Worm (Caenorhabditis elegans) whole organism, mixed stage, embryonic: Measurements from ENCODE around the gene F35H10.5.

Experiments used
- M03D4.4 ChIP-seq: sonication (generic microtip); optimal IDR thresholded peaks from 2 replicates; lab custom pipeline; 2017; ENCODE audit warnings: mild to moderate bottlenecking, missing genetic modification characterization, missing compliant biosample characterization
- bed-3 ChIP-seq: fragments of 200-800 bp; sonication (Bioruptor generic); optimal IDR thresholded peaks from 3 replicates; lab custom pipeline; 2018; ENCODE audit warnings: mild to moderate bottlenecking, missing genetic modification characterization, moderate library complexity, missing compliant biosample characterization
- blmp-1 ChIP-seq: fragments of 150-350 bp; optimal IDR thresholded peaks from 2 replicates; lab custom pipeline; 2014; ENCODE audit warnings: missing biosample characterization, missing genetic modification characterization
- ceh-43 ChIP-seq: fragments of 200-800 bp; sonication (Bioruptor generic); optimal IDR thresholded peaks from 2 replicates; lab custom pipeline; 2018; ENCODE audit warnings: mild to moderate bottlenecking, missing genetic modification characterization, moderate library complexity, missing compliant biosample characterization
- ceh-83 ChIP-seq: fragments of 200-800 bp; sonication (Bioruptor generic); optimal IDR thresholded peaks from 2 replicates; lab custom pipeline; 2018; ENCODE audit warnings: mild to moderate bottlenecking, missing genetic modification characterization, missing compliant biosample characterization
- ces-1 ChIP-seq: fragments of 150-350 bp; optimal IDR thresholded peaks from 2 replicates; lab custom pipeline; 2014; ENCODE audit warnings: missing biosample characterization, missing genetic modification reagents, missing genetic modification characterization
- cnd-1 ChIP-seq: fragments of 200-800 bp; sonication (Bioruptor generic); optimal IDR thresholded peaks from 2 replicates; lab custom pipeline; 2018; ENCODE audit warnings: mild to moderate bottlenecking, missing genetic modification characterization, missing compliant biosample characterization
- drap-1 ChIP-seq: fragments of 200-800 bp; sonication (Bioruptor generic); optimal IDR thresholded peaks from 3 replicates; lab custom pipeline; 2018; ENCODE audit warnings: mild to moderate bottlenecking, missing genetic modification characterization, missing compliant biosample characterization
- elt-1 ChIP-seq: sonication (generic microtip); optimal IDR thresholded peaks from 2 replicates; lab custom pipeline; 2017; ENCODE audit warnings: missing genetic modification characterization, mild to moderate bottlenecking, missing compliant biosample characterization, antibody characterized with exemption, moderate library complexity, borderline replicate concordance; ENCODE audit not compliant: insufficient read depth
- elt-3 ChIP-seq: fragments of 150-350 bp; optimal IDR thresholded peaks from 2 replicates; lab custom pipeline; 2014; ENCODE audit warnings: missing biosample characterization, missing genetic modification characterization
- flh-1 ChIP-seq: fragments of 200-800 bp; sonication (Bioruptor generic); optimal IDR thresholded peaks from 2 replicates; lab custom pipeline; 2018; ENCODE audit warnings: mild to moderate bottlenecking, missing genetic modification characterization, moderate library complexity, missing compliant biosample characterization
- ham-2 ChIP-seq: fragments of 200-800 bp; sonication (Bioruptor generic); optimal IDR thresholded peaks from 2 replicates; lab custom pipeline; 2018; ENCODE audit warnings: mild to moderate bottlenecking, missing genetic modification characterization, missing compliant biosample characterization
- hlh-1 ChIP-seq: fragments of 150-350 bp; optimal IDR thresholded peaks from 2 replicates; lab custom pipeline; 2014; ENCODE audit warnings: missing biosample characterization, missing genetic modification reagents, missing genetic modification characterization
- lsy-2 ChIP-seq: fragments of 150-350 bp; optimal IDR thresholded peaks from 2 replicates; lab custom pipeline; 2014; ENCODE audit warnings: missing biosample characterization, missing genetic modification characterization
- mep-1 ChIP-seq: fragments of 150-350 bp; optimal IDR thresholded peaks from 2 replicates; lab custom pipeline; 2017; ENCODE audit warnings: missing biosample characterization, missing genetic modification reagents, missing genetic modification characterization, inconsistent platforms
- mls-2 ChIP-seq: sonication (generic microtip); optimal IDR thresholded peaks from 2 replicates; lab custom pipeline; 2016; ENCODE audit warnings: mild to moderate bottlenecking, missing genetic modification characterization, moderate library complexity, missing compliant biosample characterization
- nhr-12 ChIP-seq: fragments of 150-350 bp; optimal IDR thresholded peaks from 2 replicates; lab custom pipeline; 2014; ENCODE audit warnings: missing biosample characterization, missing genetic modification characterization
- nhr-237 ChIP-seq: fragments of 150-350 bp; optimal IDR thresholded peaks from 2 replicates; lab custom pipeline; 2014; ENCODE audit warnings: missing biosample characterization, missing genetic modification characterization
- nhr-28 ChIP-seq: fragments of 150-350 bp; optimal IDR thresholded peaks from 2 replicates; lab custom pipeline; 2014; ENCODE audit warnings: missing biosample characterization, missing genetic modification characterization
- nhr-76 ChIP-seq: sonication (generic microtip); optimal IDR thresholded peaks from 2 replicates; lab custom pipeline; 2017; ENCODE audit warnings: missing biosample characterization, missing genetic modification characterization
- pha-4 ChIP-seq: fragments of 150-350 bp; optimal IDR thresholded peaks from 2 replicates; lab custom pipeline; 2018; ENCODE audit warnings: missing biosample characterization, missing genetic modification reagents, missing genetic modification characterization
- sem-2 ChIP-seq: fragments of 200-800 bp; sonication (Bioruptor generic); optimal IDR thresholded peaks from 2 replicates; lab custom pipeline; 2018; ENCODE audit warnings: mild to moderate bottlenecking, missing genetic modification characterization, missing compliant biosample characterization
- snpc-4 ChIP-seq: fragments of 150-350 bp; optimal IDR thresholded peaks from 2 replicates; lab custom pipeline; 2014; ENCODE audit warnings: missing biosample characterization, missing genetic modification characterization
- sptf-1 ChIP-seq: sonication (generic microtip); optimal IDR thresholded peaks from 2 replicates; lab custom pipeline; 2017; ENCODE audit warnings: mild to moderate bottlenecking, missing genetic modification characterization, moderate library complexity, missing compliant biosample characterization
- tbx-8 ChIP-seq: fragments of 200-800 bp; sonication (Bioruptor generic); optimal IDR thresholded peaks from 2 replicates; lab custom pipeline; 2018; ENCODE audit warnings: mild to moderate bottlenecking, missing genetic modification characterization, moderate library complexity, missing compliant biosample characterization
- unc-120 ChIP-seq: sonication (generic microtip); optimal IDR thresholded peaks from 2 replicates; lab custom pipeline; 2017; ENCODE audit warnings: missing genetic modification characterization, missing compliant biosample characterization; ENCODE audit not compliant: poor library complexity, severe bottlenecking
- unc-39 ChIP-seq: fragments of 150-350 bp; optimal IDR thresholded peaks from 2 replicates; lab custom pipeline; 2014; ENCODE audit warnings: missing biosample characterization, missing genetic modification characterization
- unc-62 ChIP-seq: fragments of 150-350 bp; optimal IDR thresholded peaks from 2 replicates; lab custom pipeline; 2014; ENCODE audit warnings: missing biosample characterization, missing genetic modification reagents, missing genetic modification characterization
- zip-8 ChIP-seq: fragments of 150-350 bp; optimal IDR thresholded peaks from 2 replicates; lab custom pipeline; 2014; ENCODE audit warnings: missing biosample characterization, missing genetic modification characterization
- ztf-11 ChIP-seq: fragments of 150-350 bp; optimal IDR thresholded peaks from 2 replicates; lab custom pipeline; 2014; ENCODE audit warnings: missing biosample characterization, missing genetic modification characterization

The F35H10.5 gene

DNA sequence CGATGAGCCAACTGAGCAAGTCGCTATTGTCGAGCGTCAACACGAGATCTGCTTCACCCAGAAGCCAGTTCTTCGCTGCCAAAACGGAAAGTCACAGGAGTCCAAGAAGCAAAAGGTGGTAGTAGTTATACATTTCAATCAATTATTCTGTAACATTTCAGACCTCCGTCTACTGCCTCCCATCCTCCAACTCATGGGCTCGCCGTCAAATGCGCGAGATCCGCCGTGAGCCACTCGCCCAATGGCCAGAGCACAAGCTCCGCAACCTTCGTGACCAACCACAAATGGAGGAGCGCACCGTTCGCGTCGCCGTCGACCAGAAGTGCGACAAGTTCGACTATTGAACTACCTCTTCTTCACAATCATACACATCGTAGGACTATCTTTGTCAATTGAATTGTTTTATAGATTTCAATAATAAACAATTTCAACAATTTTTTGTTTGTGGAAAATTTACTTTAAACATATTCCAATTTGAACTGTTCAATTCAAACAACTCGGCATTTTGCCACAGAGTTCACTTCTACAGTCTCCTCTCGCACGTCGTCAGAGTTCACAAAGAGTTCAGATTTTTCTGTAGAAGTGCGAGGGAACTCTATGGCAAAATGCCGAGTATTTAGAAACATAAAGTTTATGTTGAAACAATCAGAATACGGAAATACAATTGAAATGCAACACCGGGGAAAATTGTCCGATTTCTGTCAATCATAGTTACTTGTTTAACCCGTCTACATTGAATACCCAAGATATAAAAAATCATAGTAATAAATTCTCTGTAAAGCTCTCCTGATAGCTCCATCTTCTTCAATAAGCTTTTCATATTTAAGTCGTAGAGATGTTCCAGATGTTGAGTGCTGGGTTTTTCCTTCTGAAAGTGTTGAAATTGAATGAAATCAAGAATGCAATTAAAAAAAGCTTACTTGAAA lies 34.3 kb upstream of the F35H10.5 start:
- TF ChIP-seq elt-1 (tag; lab: Kevin White, UChicago) (no peak), hlh-1 (tag; lab: Kevin White, UChicago) (no peak), nhr-28 (tag; lab: Kevin White, UChicago) (no peak), unc-120 (tag; lab: Kevin White, UChicago) (no peak), tbx-8 (no peak), cnd-1 (tag; lab: Kevin White, UChicago) (no peak), blmp-1 (tag; lab: Kevin White, UChicago) (no peak), lsy-2 (no peak), flh-1 (no peak), pha-4 (tag; lab: Kevin White, UChicago) (no peak), bed-3 (GFP tag; lab: Kevin White, UChicago) (no peak), elt-3 (tag; lab: Kevin White, UChicago) (no peak), unc-62 (GFP tag; lab: Kevin White, UChicago) (no peak), ces-1 (GFP tag; lab: Kevin White, UChicago) (no peak), ceh-83 (GFP tag; lab: Kevin White, UChicago) (no peak), nhr-237 (tag; lab: Kevin White, UChicago) (no peak), ham-2 (GFP tag; lab: Kevin White, UChicago) (no peak), nhr-76 (no peak), ceh-43 (GFP tag; lab: Kevin White, UChicago) (no peak)

DNA sequence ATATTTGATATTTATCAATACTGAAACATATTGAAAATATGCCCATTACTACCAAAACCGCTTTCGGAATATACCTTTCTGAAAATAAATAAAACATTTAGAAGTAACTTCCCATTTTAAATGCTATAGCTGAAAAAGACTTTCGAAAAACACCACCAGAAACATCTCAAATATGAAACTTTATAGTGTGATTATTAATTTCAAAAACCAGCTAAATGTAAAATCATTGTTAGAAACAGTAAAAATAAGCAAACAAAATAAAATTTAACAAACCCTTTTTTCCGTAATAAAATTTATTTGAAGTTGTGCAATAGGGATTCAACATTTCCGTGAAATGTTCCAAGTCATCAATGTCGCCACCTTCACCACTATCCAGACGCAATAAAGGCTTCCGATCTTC lies 32.5 kb upstream of the F35H10.5 start, which contains the start of the genes K07H8.5 and K07H8.8:
TSS of gene K07H8.5 (plus strand) at position 301 of the 400 bp plus-strand sequence.
TSS of gene K07H8.8 (minus strand) at position 389 of the 400 bp plus-strand sequence.
- TF ChIP-seq unc-62 (GFP tag; lab: Kevin White, UChicago) (no peak), ztf-11 (no peak), nhr-28 (tag; lab: Kevin White, UChicago) (no peak), nhr-76 (no peak), ham-2 (GFP tag; lab: Kevin White, UChicago) (no peak), nhr-237 (tag; lab: Kevin White, UChicago) (no peak), sem-2 (GFP tag; lab: Kevin White, UChicago) (no peak), zip-8 (tag; lab: Kevin White, UChicago) (no peak), blmp-1 (tag; lab: Kevin White, UChicago) (no peak), pha-4 (tag; lab: Kevin White, UChicago) (no peak), elt-3 (tag; lab: Kevin White, UChicago) (no peak), lsy-2 (no peak), ces-1 (GFP tag; lab: Kevin White, UChicago) (no peak), snpc-4 (tag; lab: Kevin White, UChicago) (no peak), cnd-1 (tag; lab: Kevin White, UChicago) (no peak)

DNA sequence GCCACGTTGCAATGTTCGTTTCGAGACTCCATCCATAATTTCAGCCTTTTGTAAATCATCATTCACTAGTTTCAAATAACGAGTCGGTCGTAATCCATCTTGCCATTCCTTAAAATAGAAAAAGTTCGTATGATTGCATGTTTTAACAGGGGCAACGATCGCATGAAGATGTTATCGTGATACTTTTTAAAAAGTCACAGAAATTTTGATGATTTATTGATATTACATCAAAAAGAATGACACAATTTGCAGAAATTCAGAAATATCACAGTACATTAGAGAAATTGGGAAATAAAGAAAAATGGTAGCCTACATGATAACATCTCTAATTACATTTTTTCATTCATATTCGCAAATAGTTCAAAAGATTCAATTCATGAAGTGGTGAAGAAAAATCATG lies 27.2 kb upstream of the F35H10.5 start:
- TF ChIP-seq nhr-28 (tag; lab: Kevin White, UChicago) = no peak
- no peak for TF ChIP-seq hlh-1 (tag; lab: Kevin White, UChicago)
- no peak for TF ChIP-seq ham-2 (GFP tag; lab: Kevin White, UChicago)
- no peak for TF ChIP-seq mep-1 (tag; lab: Kevin White, UChicago)
- TF ChIP-seq sptf-1 (tag; lab: Kevin White, UChicago) = no peak
- no peak for TF ChIP-seq unc-39 (tag; lab: Kevin White, UChicago)
- TF ChIP-seq pha-4 (tag; lab: Kevin White, UChicago) = no peak
- no peak for TF ChIP-seq elt-3 (tag; lab: Kevin White, UChicago)
- TF ChIP-seq unc-120 (tag; lab: Kevin White, UChicago) = no peak
- TF ChIP-seq tbx-8 = no peak
- TF ChIP-seq unc-62 (GFP tag; lab: Kevin White, UChicago) = no peak
- no peak for TF ChIP-seq nhr-76
- TF ChIP-seq snpc-4 (tag; lab: Kevin White, UChicago) = no peak

DNA sequence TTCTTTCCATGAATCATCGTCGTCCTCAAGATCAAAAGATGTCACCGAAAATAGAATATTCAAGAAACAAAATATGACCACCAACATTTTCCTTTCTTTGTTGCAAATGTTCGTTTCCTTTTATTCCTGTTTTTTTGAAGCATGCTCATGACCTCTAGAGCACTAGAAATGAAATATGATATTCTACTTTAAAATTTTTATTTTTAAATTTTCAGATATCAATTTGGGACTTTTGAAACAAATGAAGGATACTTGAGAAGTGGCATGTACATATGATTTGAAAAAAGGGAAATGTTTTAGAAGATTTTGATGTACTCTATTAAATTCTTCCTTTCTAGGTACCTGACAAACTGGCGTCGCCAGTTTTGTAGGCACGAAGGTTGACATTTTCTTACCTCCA lies 25.3 kb upstream of the F35H10.5 start, which contains the start of gene K07H8.11:
TSS of gene K07H8.11 (minus strand) at position 101 of the 400 bp plus-strand sequence.
- TF ChIP-seq unc-39 (tag; lab: Kevin White, UChicago) (no peak), drap-1 (GFP tag; lab: Kevin White, UChicago) (no peak), lsy-2 (no peak), elt-3 (tag; lab: Kevin White, UChicago) (no peak), unc-62 (GFP tag; lab: Kevin White, UChicago) (no peak), nhr-12 (tag; lab: Kevin White, UChicago) (no peak), zip-8 (tag; lab: Kevin White, UChicago) (no peak), hlh-1 (tag; lab: Kevin White, UChicago) (no peak), mep-1 (tag; lab: Kevin White, UChicago) (no peak), sem-2 (GFP tag; lab: Kevin White, UChicago) (no peak), cnd-1 (tag; lab: Kevin White, UChicago) (no peak), mls-2 (no peak), M03D4.4 (tag; lab: Kevin White, UChicago) (no peak)
